Fruit fly (Drosophila melanogaster): ENCODE measurements around the gene CG12171.

DNA sequence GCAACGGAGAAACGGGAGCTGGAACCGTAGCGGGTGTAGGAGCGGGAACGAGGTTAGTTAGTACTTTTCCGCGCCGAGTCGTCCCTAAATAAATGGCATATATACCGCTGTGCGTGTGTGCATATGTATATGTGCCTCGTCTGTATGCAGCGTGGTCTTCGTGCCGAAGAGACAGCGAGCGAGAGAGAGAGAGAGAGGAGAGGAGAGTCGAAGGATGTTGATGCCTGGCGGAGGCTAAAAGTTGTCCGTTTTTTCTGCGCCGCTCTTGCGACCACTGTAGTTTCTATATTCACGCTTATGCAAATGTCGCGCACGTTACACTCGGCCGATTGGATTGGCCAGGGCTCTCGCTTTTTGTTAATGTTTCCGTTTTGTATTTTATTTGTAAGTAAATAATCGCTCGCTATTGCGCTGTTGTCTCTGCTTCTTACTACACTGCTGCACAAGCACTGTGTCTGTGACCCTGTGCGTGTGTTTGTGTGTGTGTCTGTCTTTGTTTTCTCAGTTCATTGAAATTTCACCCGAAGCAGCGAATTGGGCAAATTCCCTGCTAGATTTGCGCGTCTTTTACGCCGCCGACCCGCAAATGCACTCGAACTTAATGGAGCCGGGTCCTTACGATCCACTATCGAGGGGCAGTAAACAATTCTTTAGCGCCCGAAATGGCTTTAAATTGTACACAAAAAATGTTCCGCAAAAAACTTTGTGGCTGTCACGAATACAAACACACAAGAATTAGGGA lies 20.9 kb upstream of the CG12171 start, which contains the start of gene Rga:
- peak; percentile 22 for TF ChIP-seq CG6854 (GFP tag; optimal IDR thresholded peaks at IDR 0.05)
- TF ChIP-seq esn (GFP tag; optimal IDR thresholded peaks at IDR 0.05): no peak
- peak; percentile 86 for TF ChIP-seq svp (GFP tag)
- no peak for TF ChIP-seq CG6808 (GFP tag; optimal IDR thresholded peaks at IDR 0.05)
- TF ChIP-seq dsx (GFP tag; optimal IDR thresholded peaks at IDR 0.05; ENCODE audit: poor library complexity, severe bottlenecking): no peak
- no peak for TF ChIP-seq CG11294 (GFP tag; IDR thresholded peaks at IDR 0.05)

Data from whole organism, prepupa.